Worm (Caenorhabditis elegans) whole organism, late embryonic: ENCODE measurements around the gene F26F2.11.

Experiments
- ama-1 ChIP-seq: fragments of 150-350 bp; optimal IDR thresholded peaks from 2 replicates; lab custom pipeline; 2014
- pha-4 ChIP-seq: fragments of 150-350 bp; optimal IDR thresholded peaks from 2 replicates; lab custom pipeline; 2018; ENCODE audit warnings: missing biosample characterization, missing genetic modification reagents, missing genetic modification characterization
- unc-86 ChIP-seq: sonication (generic microtip); optimal IDR thresholded peaks from 2 replicates; lab custom pipeline; 2016; ENCODE audit warnings: missing genetic modification characterization, missing compliant biosample characterization

- TF ChIP-seq ama-1 (lab: Kevin White, UChicago) (no peak), pha-4 (tag; lab: Kevin White, UChicago) (no peak), unc-86 (tag; lab: Kevin White, UChicago) (no peak)
Measured at ce11 chrV:20634330-20634729, 38.8 kb upstream of the F26F2.11 start, which contains the start of gene F46B3.16.
